Worm (Caenorhabditis elegans): Measurements from ENCODE around the gene B0454.6.

ce11 chrII:3054221-3054620, 21.6 kb downstream of the B0454.6 start, which contains the start of gene lido-13:
- TF ChIP-seq him-1 (tag; optimal IDR thresholded peaks at IDR 0.05), result no peak
- no peak for TF ChIP-seq W03F9.2 (tag; optimal IDR thresholded peaks at IDR 0.05)
